Worm (Caenorhabditis elegans) whole organism, L1 larva: ENCODE data around the gene ceh-63.

Experiments
- C04F5.9 ChIP-seq: sonication (generic microtip); optimal IDR thresholded peaks from 2 replicates; lab custom pipeline; 2016; ENCODE audit warnings: missing genetic modification characterization, missing compliant biosample characterization
- C34B4.2 ChIP-seq: sonication (generic microtip); optimal IDR thresholded peaks from 2 replicates; lab custom pipeline; 2017; ENCODE audit warnings: mild to moderate bottlenecking, missing genetic modification characterization, missing compliant biosample characterization
- F16B12.6 ChIP-seq: fragments of 150-350 bp; optimal IDR thresholded peaks from 2 replicates; lab custom pipeline; 2014; ENCODE audit warnings: missing biosample characterization, missing genetic modification characterization
- Y116A8C.19 ChIP-seq: sonication (generic microtip); optimal IDR thresholded peaks from 2 replicates; lab custom pipeline; 2016; ENCODE audit warnings: missing compliant biosample characterization, missing genetic modification characterization, borderline replicate concordance
- aha-1 ChIP-seq: fragments of 150-350 bp; optimal IDR thresholded peaks from 2 replicates; lab custom pipeline; 2014; ENCODE audit warnings: missing biosample characterization, missing genetic modification characterization
- alr-1 ChIP-seq: fragments of 200-800 bp; sonication (Bioruptor generic); optimal IDR thresholded peaks from 2 replicates; lab custom pipeline; 2018; ENCODE audit warnings: borderline replicate concordance, mild to moderate bottlenecking, missing genetic modification characterization, missing compliant biosample characterization
- aly-2 ChIP-seq: fragments of 150-350 bp; optimal IDR thresholded peaks from 2 replicates; lab custom pipeline; 2014; ENCODE audit warnings: missing biosample characterization, missing genetic modification characterization
- blmp-1 ChIP-seq: fragments of 150-350 bp; optimal IDR thresholded peaks from 2 replicates; lab custom pipeline; 2014; ENCODE audit warnings: missing biosample characterization, missing genetic modification characterization
- ceh-63 ChIP-seq: fragments of 200-800 bp; sonication (Bioruptor generic); optimal IDR thresholded peaks from 2 replicates; lab custom pipeline; 2018; ENCODE audit warnings: mild to moderate bottlenecking, missing genetic modification characterization, missing compliant biosample characterization
- ceh-8 ChIP-seq: fragments of 200-800 bp; sonication (Bioruptor generic); optimal IDR thresholded peaks from 2 replicates; lab custom pipeline; 2018; ENCODE audit warnings: mild to moderate bottlenecking, missing genetic modification characterization, moderate library complexity, missing compliant biosample characterization
- dpl-1 ChIP-seq, 3 experiments: fragments of 150-350 bp in 2 of 3; sonication (generic microtip) in 1 of 3; optimal IDR thresholded peaks; 2 replicates each; lab custom pipeline; 2014 to 2017; ENCODE audit warnings: missing biosample characterization in 3 of 3, missing genetic modification characterization in 3 of 3, missing genetic modification reagents in 3 of 3
- efl-1 ChIP-seq, 4 experiments: fragments of 150-350 bp; optimal IDR thresholded peaks in 3 of 4; peaks in 1 of 4; 1 replicate in 1 of 4; 2 replicates in 3 of 4; lab custom pipeline; 2014; ENCODE audit warnings: missing biosample characterization in 2 of 4, missing genetic modification characterization in 2 of 4, missing genetic modification reagents in 2 of 4
- efl-3 ChIP-seq: fragments of 200-800 bp; sonication (Bioruptor generic); optimal IDR thresholded peaks from 2 replicates; lab custom pipeline; 2018; ENCODE audit warnings: mild to moderate bottlenecking, missing genetic modification characterization, missing compliant biosample characterization
- ets-5 ChIP-seq: fragments of 200-800 bp; sonication (Bioruptor generic); IDR thresholded peaks from 2 replicates; pipeline ENCODE4 v1.3.6; 2022; ENCODE audit warnings: missing genetic modification characterization, missing compliant biosample characterization
- fkh-10 ChIP-seq: sonication (generic microtip); optimal IDR thresholded peaks from 2 replicates; lab custom pipeline; 2017; ENCODE audit warnings: missing biosample characterization, missing genetic modification reagents, missing genetic modification characterization
- fkh-4 ChIP-seq: sonication (generic microtip); optimal IDR thresholded peaks from 2 replicates; lab custom pipeline; 2016; ENCODE audit warnings: missing compliant biosample characterization, missing genetic modification characterization, borderline replicate concordance
- fos-1 ChIP-seq: fragments of 150-350 bp; optimal IDR thresholded peaks from 2 replicates; lab custom pipeline; 2014; ENCODE audit warnings: missing biosample characterization, missing genetic modification characterization
- hlh-4 ChIP-seq: sonication (generic microtip); optimal IDR thresholded peaks from 2 replicates; lab custom pipeline; 2016; ENCODE audit warnings: mild to moderate bottlenecking, missing genetic modification characterization, missing compliant biosample characterization
- hpl-2 ChIP-seq: fragments of 150-350 bp; optimal IDR thresholded peaks from 2 replicates; lab custom pipeline; 2014; ENCODE audit warnings: missing biosample characterization, missing genetic modification reagents, missing genetic modification characterization
- jun-1 ChIP-seq: fragments of 150-350 bp; optimal IDR thresholded peaks from 2 replicates; lab custom pipeline; 2014; ENCODE audit warnings: missing biosample characterization, missing genetic modification reagents, missing genetic modification characterization
- lin-14 ChIP-seq: fragments of 200-800 bp; sonication (Bioruptor generic); optimal IDR thresholded peaks from 2 replicates; lab custom pipeline; 2018; ENCODE audit warnings: mild to moderate bottlenecking, missing genetic modification characterization, moderate library complexity, missing compliant biosample characterization
- lin-35 ChIP-seq, 2 experiments: fragments of 150-350 bp; optimal IDR thresholded peaks; 2 replicates each; lab custom pipeline; 2014; ENCODE audit warnings: missing biosample characterization in 2 of 2, missing genetic modification characterization in 2 of 2, missing genetic modification reagents in 2 of 2
- lin-39 ChIP-seq: fragments of 150-350 bp; optimal IDR thresholded peaks from 2 replicates; lab custom pipeline; 2014; ENCODE audit warnings: missing biosample characterization, missing genetic modification reagents, missing genetic modification characterization
- lir-3 ChIP-seq: sonication (generic microtip); optimal IDR thresholded peaks from 2 replicates; lab custom pipeline; 2016; ENCODE audit warnings: mild to moderate bottlenecking, missing genetic modification characterization, moderate library complexity, missing compliant biosample characterization; ENCODE audit not compliant: poor library complexity
- lsy-2 ChIP-seq, 2 experiments: fragments of 150-350 bp; optimal IDR thresholded peaks; 2 replicates each; lab custom pipeline; 2014; ENCODE audit warnings: missing biosample characterization in 2 of 2, missing genetic modification characterization in 2 of 2
- mab-9 ChIP-seq: fragments of 200-800 bp; sonication (Bioruptor generic); IDR thresholded peaks from 2 replicates; pipeline ENCODE4 v1.3.6; 2022; ENCODE audit warnings: missing genetic modification reagents, missing genetic modification characterization, missing compliant biosample characterization
- mef-2 ChIP-seq: fragments of 150-350 bp; optimal IDR thresholded peaks from 2 replicates; lab custom pipeline; 2014; ENCODE audit warnings: missing biosample characterization, missing genetic modification characterization
- nhr-11 ChIP-seq: fragments of 150-350 bp; optimal IDR thresholded peaks from 2 replicates; lab custom pipeline; 2014; ENCODE audit warnings: missing biosample characterization, missing genetic modification characterization
- nhr-12 ChIP-seq: sonication (generic microtip); optimal IDR thresholded peaks from 2 replicates; lab custom pipeline; 2017; ENCODE audit warnings: missing biosample characterization, missing genetic modification characterization
- nhr-20 ChIP-seq: sonication (generic microtip); optimal IDR thresholded peaks from 2 replicates; lab custom pipeline; 2016; ENCODE audit warnings: mild to moderate bottlenecking, missing genetic modification characterization, missing compliant biosample characterization
- nhr-28 ChIP-seq: fragments of 150-350 bp; optimal IDR thresholded peaks from 2 replicates; lab custom pipeline; 2014; ENCODE audit warnings: missing biosample characterization, missing genetic modification characterization
- nhr-47 ChIP-seq: sonication (generic microtip); optimal IDR thresholded peaks from 2 replicates; lab custom pipeline; 2016; ENCODE audit warnings: mild to moderate bottlenecking, missing genetic modification characterization, moderate library complexity, missing compliant biosample characterization
- nhr-85 ChIP-seq: sonication (generic microtip); peaks from one replicate; lab custom pipeline; 2016; ENCODE audit warnings: missing genetic modification characterization, inconsistent platforms, missing compliant biosample characterization
- nhr-90 ChIP-seq: sonication (generic microtip); optimal IDR thresholded peaks from 2 replicates; lab custom pipeline; 2016; ENCODE audit warnings: mild to moderate bottlenecking, missing genetic modification characterization, missing compliant biosample characterization; ENCODE audit not compliant: poor library complexity
- pag-3 ChIP-seq: sonication (generic microtip); optimal IDR thresholded peaks from 2 replicates; lab custom pipeline; 2017; ENCODE audit warnings: missing genetic modification characterization, mild to moderate bottlenecking, missing compliant biosample characterization, antibody characterized with exemption, borderline replicate concordance; ENCODE audit not compliant: insufficient read depth
- pqm-1 ChIP-seq: sonication (generic microtip); optimal IDR thresholded peaks from 3 replicates; lab custom pipeline; 2017; ENCODE audit warnings: missing biosample characterization, missing genetic modification characterization
- rnt-1 ChIP-seq: sonication (generic microtip); optimal IDR thresholded peaks from 2 replicates; lab custom pipeline; 2016; ENCODE audit warnings: mild to moderate bottlenecking, missing genetic modification characterization, moderate library complexity, missing compliant biosample characterization
- skn-1 ChIP-seq: fragments of 150-350 bp; optimal IDR thresholded peaks from 2 replicates; lab custom pipeline; 2014; ENCODE audit warnings: missing biosample characterization, missing genetic modification characterization
- snu-23 ChIP-seq: sonication (generic microtip); optimal IDR thresholded peaks from 2 replicates; lab custom pipeline; 2016; ENCODE audit warnings: missing genetic modification characterization, missing compliant biosample characterization
- sptf-1 ChIP-seq: fragments of 150-350 bp; optimal IDR thresholded peaks from 2 replicates; lab custom pipeline; 2014; ENCODE audit warnings: missing biosample characterization, missing genetic modification characterization
- swsn-7 ChIP-seq: sonication (generic microtip); optimal IDR thresholded peaks from 2 replicates; lab custom pipeline; 2016; ENCODE audit warnings: missing genetic modification characterization, missing compliant biosample characterization
- tbx-2 ChIP-seq: sonication (generic microtip); optimal IDR thresholded peaks from 2 replicates; lab custom pipeline; 2016; ENCODE audit warnings: missing genetic modification characterization, missing compliant biosample characterization
- unc-30 ChIP-seq: sonication (generic microtip); optimal IDR thresholded peaks from 2 replicates; lab custom pipeline; 2017; ENCODE audit warnings: missing biosample characterization, missing genetic modification characterization
- unc-86 ChIP-seq: sonication (generic microtip); optimal IDR thresholded peaks from 2 replicates; lab custom pipeline; 2016; ENCODE audit warnings: missing genetic modification characterization, missing compliant biosample characterization
- zag-1 ChIP-seq: fragments of 150-350 bp; optimal IDR thresholded peaks from 2 replicates; lab custom pipeline; 2014; ENCODE audit warnings: missing biosample characterization, missing genetic modification characterization
- ztf-4 ChIP-seq: fragments of 150-350 bp; optimal IDR thresholded peaks from 2 replicates; lab custom pipeline; 2014; ENCODE audit warnings: missing biosample characterization, missing genetic modification characterization

The ceh-63 gene

ce11 chrX:3697623-3698022, 23.8 kb upstream of the ceh-63 start (continued):
- peak; percentile 83 for TF ChIP-seq nhr-47
- TF ChIP-seq dpl-1 (GFP tag; optimal IDR thresholded peaks at IDR 0.05; lab: Kevin White, UChicago), result peak in 1 of 3 experiments; percentile 23
- TF ChIP-seq lin-39 (tag; lab: Kevin White, UChicago), result peak; percentile 9

DNA sequence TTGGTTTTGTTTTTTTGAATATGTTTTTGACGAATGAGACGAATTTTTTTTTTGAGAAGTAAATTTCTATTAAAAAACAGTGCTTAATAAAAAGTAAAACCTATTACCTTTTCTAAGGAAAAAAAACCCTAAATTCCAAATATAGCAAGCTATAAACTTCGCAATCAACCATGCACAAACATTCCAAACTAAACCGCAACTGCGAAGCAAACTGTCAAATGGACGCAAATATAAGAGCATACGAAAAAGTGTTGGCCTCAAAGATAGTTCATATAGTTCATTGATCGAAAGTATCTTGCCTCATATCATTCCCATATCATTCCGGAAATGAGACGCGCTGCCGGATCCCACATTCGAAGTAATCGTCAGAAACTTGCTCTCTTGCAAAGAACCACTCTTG, 22.7 kb upstream of the ceh-63 start, which contains the start of gene C01C4.3:
Gene C01C4.3 (plus strand): TSS at position 301 of the 400 bp plus-strand sequence.
- no peak for TF ChIP-seq lin-14 (GFP tag; lab: Kevin White, UChicago)
- TF ChIP-seq efl-1 (optimal IDR thresholded peaks at IDR 0.05; lab: Kevin White, UChicago), result no peak
- peak in 1 of 2 experiments; percentile 32 for TF ChIP-seq efl-1 (GFP tag; optimal IDR thresholded peaks at IDR 0.05 in 1 of 2; lab: Kevin White, UChicago)

- TF ChIP-seq lsy-2 (tag; optimal IDR thresholded peaks at IDR 0.05; lab: Kevin White, UChicago) (no peak), swsn-7 (tag; lab: Kevin White, UChicago) (no peak), F16B12.6 (tag; lab: Kevin White, UChicago) (no peak), blmp-1 (tag; lab: Kevin White, UChicago) (peak; percentile 67), nhr-28 (tag; lab: Kevin White, UChicago) (no peak), mab-9 (GFP tag; lab: Robert Waterston, UW) (no peak), Y116A8C.19 (tag; lab: Kevin White, UChicago) (no peak)
Observed at ce11 chrX:3695826-3696225, 22.0 kb upstream of the ceh-63 start.

ce11 chrX:3694172-3694571, 20.3 kb upstream of the ceh-63 start:
- TF ChIP-seq C04F5.9 (tag; lab: Kevin White, UChicago) (no peak), tbx-2 (tag; lab: Kevin White, UChicago) (peak; percentile 23), snu-23 (GFP tag; lab: Kevin White, UChicago) (peak; percentile 64), lin-35 (GFP tag; optimal IDR thresholded peaks at IDR 0.05; lab: Kevin White, UChicago) (peak; percentile 17 to 42), unc-86 (peak; percentile 7), ceh-63 (peak; percentile 90), hlh-4 (tag; lab: Kevin White, UChicago) (no peak), sptf-1 (no peak), nhr-85 (tag; lab: Kevin White, UChicago) (no peak), pag-3 (tag; lab: Kevin White, UChicago) (no peak), mef-2 (tag; lab: Kevin White, UChicago) (no peak), efl-3 (GFP tag; lab: Kevin White, UChicago) (no peak), rnt-1 (peak; percentile 24), blmp-1 (tag; lab: Kevin White, UChicago) (peak; percentile 40), alr-1 (tag; lab: Kevin White, UChicago) (no peak), aly-2 (tag; lab: Kevin White, UChicago) (no peak), nhr-12 (no peak), ztf-4 (tag; lab: Kevin White, UChicago) (no peak), ceh-8 (peak; percentile 9), aha-1 (tag; lab: Kevin White, UChicago) (no peak), nhr-90 (tag; lab: Kevin White, UChicago) (no peak), ets-5 (no peak), lin-39 (tag; lab: Kevin White, UChicago) (no peak), nhr-11 (tag; lab: Kevin White, UChicago) (no peak), fkh-4 (tag; lab: Kevin White, UChicago) (no peak), pqm-1 (tag; lab: Kevin White, UChicago) (no peak), fos-1 (tag; lab: Kevin White, UChicago) (no peak), skn-1 (tag; lab: Kevin White, UChicago) (peak; percentile 20), nhr-20 (tag; lab: Kevin White, UChicago) (peak; percentile 5), C34B4.2 (no peak), lir-3 (no peak), zag-1 (no peak), F16B12.6 (tag; lab: Kevin White, UChicago) (no peak), Y116A8C.19 (tag; lab: Kevin White, UChicago) (no peak), hpl-2 (GFP tag; lab: Kevin White, UChicago) (no peak), unc-30 (tag; lab: Kevin White, UChicago) (no peak), jun-1 (tag; lab: Kevin White, UChicago) (no peak), fkh-10 (peak; percentile 35)
